Fruit fly (Drosophila melanogaster): ENCODE data around the gene Sirup.

dm6 chr2L:7991391-7991876 lies 7.2 kb upstream of the Sirup start:
- TF ChIP-seq Mnt (GFP tag; optimal IDR thresholded peaks at IDR 0.05) (peak; percentile 61), Clk (GFP tag; optimal IDR thresholded peaks at IDR 0.05) (no peak), kay (GFP tag; ENCODE audit: borderline replicate concordance) (no peak), pad (GFP tag; optimal IDR thresholded peaks at IDR 0.05) (no peak), bab1 (GFP tag; optimal IDR thresholded peaks at IDR 0.05) (no peak), ovo (GFP tag; optimal IDR thresholded peaks at IDR 0.05) (peak; percentile 80), Hr96 (GFP tag; optimal IDR thresholded peaks at IDR 0.05) (no peak), CG5204 (GFP tag; optimal IDR thresholded peaks at IDR 0.05) (no peak), CG11617 (GFP tag; optimal IDR thresholded peaks at IDR 0.05) (no peak), tj (GFP tag; optimal IDR thresholded peaks at IDR 0.05) (no peak), CG1620 (GFP tag; optimal IDR thresholded peaks at IDR 0.05) (no peak), CG7045 (GFP tag; optimal IDR thresholded peaks at IDR 0.05) (no peak)
